Fruit fly (Drosophila melanogaster) whole organism, embryonic: ENCODE measurements around the gene beta'COP.

Experiments
- Atf6 ChIP-seq: fragments of 200-800 bp; sonication (Bioruptor generic); IDR thresholded peaks from 2 replicates; pipeline ENCODE4 v1.3.6; 2022; ENCODE audit warnings: missing biosample characterization, missing genetic modification characterization
- BtbVII ChIP-seq: fragments of 200-800 bp; sonication (Bioruptor generic); optimal IDR thresholded peaks from 3 replicates; lab custom pipeline; 2017; ENCODE audit warnings: missing biosample characterization, mild to moderate bottlenecking, missing genetic modification characterization
- CG10147 ChIP-seq: fragments of 200-800 bp; sonication (Bioruptor generic); optimal IDR thresholded peaks from 2 replicates; lab custom pipeline; 2019; ENCODE audit warnings: missing biosample characterization, mild to moderate bottlenecking, missing genetic modification characterization, moderate library complexity
- CG10274 ChIP-seq: fragments of 200-800 bp; sonication (Bioruptor generic); optimal IDR thresholded peaks from 3 replicates; lab custom pipeline; 2017; ENCODE audit warnings: missing biosample characterization, mild to moderate bottlenecking, missing genetic modification characterization
- CG12071 ChIP-seq: fragments of 200-800 bp; sonication (Bioruptor generic); optimal IDR thresholded peaks from 3 replicates; lab custom pipeline; 2018; ENCODE audit warnings: missing biosample characterization, mild to moderate bottlenecking, missing genetic modification characterization
- CG12155 ChIP-seq: fragments of 200-800 bp; sonication (Bioruptor generic); optimal IDR thresholded peaks from 3 replicates; lab custom pipeline; 2016; ENCODE audit warnings: missing biosample characterization, missing genetic modification characterization
- CG12236 ChIP-seq: fragments of 200-800 bp; sonication (Bioruptor generic); optimal IDR thresholded peaks from 2 replicates; lab custom pipeline; 2016; ENCODE audit warnings: missing biosample characterization, missing genetic modification characterization
- CG14441 ChIP-seq: fragments of 200-800 bp; sonication (Bioruptor generic); IDR thresholded peaks from 2 replicates; pipeline ENCODE4 v1.3.6; 2022; ENCODE audit warnings: missing biosample characterization, missing genetic modification characterization
- CG15479 ChIP-seq: fragments of 200-800 bp; sonication (Bioruptor generic); optimal IDR thresholded peaks from 3 replicates; lab custom pipeline; 2019; ENCODE audit warnings: missing biosample characterization, mild to moderate bottlenecking, missing genetic modification characterization, moderate library complexity
- CG15514 ChIP-seq: fragments of 200-800 bp; sonication (Bioruptor generic); optimal IDR thresholded peaks from 3 replicates; lab custom pipeline; 2017; ENCODE audit warnings: missing biosample characterization, missing genetic modification characterization, mild to moderate bottlenecking, moderate library complexity, missing genetic modification reagents
- CG1603 ChIP-seq: fragments of 200-800 bp; sonication (Bioruptor generic); optimal IDR thresholded peaks from 2 replicates; lab custom pipeline; 2019; ENCODE audit warnings: missing biosample characterization, mild to moderate bottlenecking, missing genetic modification characterization, moderate library complexity
- CG16815 ChIP-seq: fragments of 200-800 bp; sonication (Bioruptor generic); optimal IDR thresholded peaks from 3 replicates; lab custom pipeline; 2017; ENCODE audit warnings: missing biosample characterization, mild to moderate bottlenecking, missing genetic modification characterization
- CG33213 ChIP-seq: fragments of 200-800 bp; sonication (Bioruptor generic); optimal IDR thresholded peaks from 3 replicates; lab custom pipeline; 2016; ENCODE audit warnings: missing biosample characterization, missing genetic modification characterization
- CG34376 ChIP-seq: fragments of 200-800 bp; sonication (Bioruptor generic); optimal IDR thresholded peaks from 2 replicates; lab custom pipeline; 2018; ENCODE audit warnings: missing biosample characterization, mild to moderate bottlenecking, missing genetic modification characterization
- CG4360 ChIP-seq: fragments of 200-800 bp; sonication (Bioruptor generic); IDR thresholded peaks from 2 replicates; pipeline ENCODE4 v1.3.6; 2022; ENCODE audit warnings: missing biosample characterization, missing genetic modification characterization
- CG43689 ChIP-seq: fragments of 200-800 bp; sonication (Bioruptor generic); IDR thresholded peaks from 2 replicates; pipeline ENCODE4 v1.3.6; 2022; ENCODE audit warnings: missing biosample characterization, missing genetic modification characterization
- CG5245 ChIP-seq: fragments of 200-800 bp; sonication (Bioruptor generic); optimal IDR thresholded peaks from 3 replicates; lab custom pipeline; 2016; ENCODE audit warnings: missing biosample characterization, missing genetic modification characterization
- CG7271 ChIP-seq: fragments of 200-800 bp; sonication (Bioruptor generic); optimal IDR thresholded peaks from 2 replicates; lab custom pipeline; 2018; ENCODE audit warnings: missing biosample characterization, mild to moderate bottlenecking, missing genetic modification characterization, moderate library complexity
- CG7928 ChIP-seq: fragments of 200-800 bp; sonication (Bioruptor generic); optimal IDR thresholded peaks from 2 replicates; lab custom pipeline; 2017; ENCODE audit warnings: missing biosample characterization, mild to moderate bottlenecking, missing genetic modification characterization
- CG9876 ChIP-seq: fragments of 200-800 bp; sonication (Bioruptor generic); optimal IDR thresholded peaks from 2 replicates; lab custom pipeline; 2016; ENCODE audit warnings: missing biosample characterization, missing genetic modification characterization
- CHES-1-like ChIP-seq: fragments of 200-800 bp; sonication (Bioruptor generic); optimal IDR thresholded peaks from 2 replicates; lab custom pipeline; 2016; ENCODE audit warnings: missing biosample characterization, missing genetic modification characterization
- Dip2 ChIP-seq: fragments of 200-800 bp; sonication (Bioruptor generic); IDR thresholded peaks from 2 replicates; pipeline ENCODE4 v1.3.6; 2022; ENCODE audit warnings: missing biosample characterization, missing genetic modification characterization
- Gug ChIP-seq: fragments of 200-800 bp; sonication (Bioruptor generic); IDR thresholded peaks from 4 replicates; pipeline ENCODE4 v1.3.6; 2022; ENCODE audit warnings: missing biosample characterization, missing genetic modification characterization
- HHEX ChIP-seq: fragments of 200-800 bp; sonication (Bioruptor generic); optimal IDR thresholded peaks from 3 replicates; lab custom pipeline; 2017; ENCODE audit warnings: missing biosample characterization, mild to moderate bottlenecking, missing genetic modification characterization, missing genetic modification reagents
- HmgZ ChIP-seq: fragments of 200-800 bp; sonication (Bioruptor generic); optimal IDR thresholded peaks from 2 replicates; lab custom pipeline; 2018; ENCODE audit warnings: missing biosample characterization, mild to moderate bottlenecking, missing genetic modification characterization
- Hr3 ChIP-seq: fragments of 200-800 bp; sonication (Bioruptor generic); optimal IDR thresholded peaks from 3 replicates; lab custom pipeline; 2016; ENCODE audit warnings: missing biosample characterization, missing genetic modification characterization
- Hr39 ChIP-seq: fragments of >200 bp; optimal IDR thresholded peaks from 2 replicates; lab custom pipeline; 2017
- MBD-R2 ChIP-seq: fragments of 200-800 bp; sonication (Bioruptor generic); IDR thresholded peaks from 2 replicates; pipeline ENCODE4 v1.3.6; 2022; ENCODE audit warnings: missing biosample characterization, missing genetic modification characterization
- Neu2 ChIP-seq: fragments of 200-800 bp; sonication (Bioruptor generic); optimal IDR thresholded peaks from 3 replicates; lab custom pipeline; 2016; ENCODE audit warnings: missing biosample characterization, missing genetic modification characterization, borderline replicate concordance
- Nf-YC ChIP-seq: fragments of 200-800 bp; optimal IDR thresholded peaks from 3 replicates; lab custom pipeline; 2019; ENCODE audit warnings: missing biosample characterization, mild to moderate bottlenecking, missing genetic modification characterization, moderate library complexity
- Ravus ChIP-seq: fragments of 200-800 bp; sonication (Bioruptor generic); IDR thresholded peaks from 2 replicates; pipeline ENCODE4 v1.3.6; 2022; ENCODE audit warnings: missing biosample characterization, missing genetic modification characterization
- bigmax ChIP-seq: fragments of 200-800 bp; sonication (Bioruptor generic); optimal IDR thresholded peaks from 2 replicates; lab custom pipeline; 2018; ENCODE audit warnings: missing biosample characterization, mild to moderate bottlenecking, missing genetic modification characterization
- bowl ChIP-seq: fragments of 200-800 bp; sonication (Bioruptor generic); IDR thresholded peaks from 2 replicates; pipeline ENCODE4 v1.3.6; 2022; ENCODE audit warnings: missing biosample characterization, missing genetic modification characterization
- crp ChIP-seq, 2 experiments: fragments of 200-800 bp; sonication (Bioruptor generic); optimal IDR thresholded peaks; 2 replicates in 1 of 2; 3 replicates in 1 of 2; lab custom pipeline; 2017; ENCODE audit warnings: missing biosample characterization in 2 of 2, missing genetic modification characterization in 2 of 2, mild to moderate bottlenecking in 1 of 2, moderate library complexity in 1 of 2
- esg ChIP-seq: fragments of 200-800 bp; sonication (Bioruptor generic); conservative IDR thresholded peaks from 2 replicates; pipeline ENCODE4 v1.3.6; 2022; ENCODE audit warnings: missing biosample characterization, missing genetic modification characterization
- fd3F ChIP-seq: fragments of 200-800 bp; sonication (Bioruptor generic); optimal IDR thresholded peaks from 2 replicates; lab custom pipeline; 2018; ENCODE audit warnings: missing biosample characterization, mild to moderate bottlenecking, missing genetic modification characterization, moderate library complexity
- gcm ChIP-seq: fragments of 200-800 bp; sonication (Bioruptor generic); optimal IDR thresholded peaks from 2 replicates; lab custom pipeline; 2019; ENCODE audit warnings: missing biosample characterization, mild to moderate bottlenecking, missing genetic modification characterization, moderate library complexity
- gem ChIP-seq: fragments of 200-800 bp; sonication (Bioruptor generic); optimal IDR thresholded peaks from 2 replicates; lab custom pipeline; 2019; ENCODE audit warnings: missing biosample characterization, mild to moderate bottlenecking, missing genetic modification characterization, moderate library complexity
- knrl ChIP-seq: fragments of 200-800 bp; sonication (Bioruptor generic); IDR thresholded peaks from 3 replicates; pipeline ENCODE4 v1.3.6; 2022; ENCODE audit warnings: missing biosample characterization, missing genetic modification characterization; ENCODE audit not compliant: partially characterized antibody
- mld ChIP-seq: fragments of 200-800 bp; sonication (Bioruptor generic); IDR thresholded peaks from 3 replicates; pipeline ENCODE4 v1.3.6; 2022; ENCODE audit warnings: missing biosample characterization, missing genetic modification characterization; ENCODE audit not compliant: partially characterized antibody
- pita ChIP-seq: fragments of 200-800 bp; sonication (Bioruptor generic); optimal IDR thresholded peaks from 2 replicates; lab custom pipeline; 2017; ENCODE audit warnings: missing biosample characterization, mild to moderate bottlenecking, missing genetic modification characterization
- sc ChIP-seq, 3 experiments: fragments of >200 bp in 2 of 3; fragments of 200-800 bp in 1 of 3; sonication (Bioruptor generic) in 1 of 3; optimal IDR thresholded peaks; 2 replicates in 2 of 3; 3 replicates in 1 of 3; lab custom pipeline; 2017; ENCODE audit warnings: mild to moderate bottlenecking in 1 of 3, missing biosample characterization in 1 of 3, missing genetic modification characterization in 1 of 3, missing genetic modification reagents in 1 of 3
- schlank ChIP-seq: fragments of 200-800 bp; sonication (Bioruptor generic); optimal IDR thresholded peaks from 2 replicates; lab custom pipeline; 2018; ENCODE audit warnings: missing biosample characterization, mild to moderate bottlenecking, missing genetic modification characterization
- tgo ChIP-seq: fragments of 200-800 bp; sonication (Bioruptor generic); IDR thresholded peaks from 3 replicates; pipeline ENCODE4 v1.3.6; 2022; ENCODE audit warnings: missing biosample characterization, missing genetic modification characterization
- tin ChIP-seq: fragments of 200-800 bp; sonication (Bioruptor generic); optimal IDR thresholded peaks from 3 replicates; lab custom pipeline; 2016; ENCODE audit warnings: missing biosample characterization, missing genetic modification characterization
- yki ChIP-seq: fragments of >200 bp; optimal IDR thresholded peaks from 3 replicates; lab custom pipeline; 2018

Gene beta'COP

DNA sequence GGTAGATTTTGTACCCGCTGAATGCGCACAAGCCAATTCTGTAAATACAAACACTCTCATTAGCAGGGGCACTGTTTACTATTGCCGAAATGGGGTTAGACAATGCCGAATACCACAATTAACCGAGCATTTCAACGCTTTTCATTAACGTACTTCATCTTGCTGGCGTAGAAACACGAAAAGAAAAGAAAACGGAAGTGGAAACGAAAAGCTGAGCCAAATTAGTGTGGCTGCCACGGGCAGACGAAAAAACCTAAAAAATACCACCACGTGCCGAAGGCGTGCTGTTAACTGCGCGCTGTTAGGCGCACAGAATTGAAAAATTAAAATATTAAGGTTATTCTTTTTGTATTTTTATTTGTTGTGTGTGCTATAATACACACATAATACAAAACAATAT is 16.2 kb downstream of the beta'COP start, which contains the start of gene RpL24 (continued):
- TF ChIP-seq CG15479 (GFP tag; lab: Kevin White, UChicago), result peak; percentile 17
- peak; percentile 71 for TF ChIP-seq MBD-R2 (GFP tag; lab: Robert Waterston, UW)
- TF ChIP-seq CG15514, result peak; percentile 94
- peak; percentile 85 for TF ChIP-seq CHES-1-like (GFP tag; lab: Kevin White, UChicago)
- TF ChIP-seq CG1603 (tag; lab: Kevin White, UChicago), result peak; percentile 85
- TF ChIP-seq yki (lab: Kevin White, UChicago), result no peak
- peak; percentile 88 for TF ChIP-seq gcm
- peak; percentile 75; the same call in 1 of the 2 replicates for TF ChIP-seq bowl (GFP tag; lab: Robert Waterston, UW)
- no peak for TF ChIP-seq Hr39
- TF ChIP-seq fd3F (GFP tag; lab: Kevin White, UChicago), result peak; percentile 79
- no peak for TF ChIP-seq esg
- TF ChIP-seq CG16815 (GFP tag; lab: Kevin White, UChicago), result peak; percentile 47
- TF ChIP-seq CG9876 (GFP tag; lab: Kevin White, UChicago), result peak; percentile 88
- no peak for TF ChIP-seq mld
- TF ChIP-seq Nf-YC (tag; lab: Kevin White, UChicago), result peak; percentile 78
- TF ChIP-seq knrl (GFP tag; lab: Robert Waterston, UW), result no peak; the same call in 2 of the 3 replicates
- peak; percentile 72 for TF ChIP-seq CG7928 (GFP tag; lab: Kevin White, UChicago)
- TF ChIP-seq CG12236, result peak; percentile 92
- peak; percentile 96 for TF ChIP-seq BtbVII
- peak; percentile 87 for TF ChIP-seq CG10274 (GFP tag; lab: Kevin White, UChicago)
- peak; percentile 27; the same call in 2 of the 4 replicates for TF ChIP-seq Gug (GFP tag; lab: Robert Waterston, UW)
- peak; percentile 86 for TF ChIP-seq CG43689
- no peak for TF ChIP-seq sc (optimal IDR thresholded peaks at IDR 0.05; lab: Kevin White, UChicago)
- peak; percentile 88 for TF ChIP-seq sc (GFP tag; optimal IDR thresholded peaks at IDR 0.05; lab: Kevin White, UChicago)
- TF ChIP-seq CG7271, result peak; percentile 98
- TF ChIP-seq Dip2 (GFP tag; lab: Robert Waterston, UW), result no peak
- TF ChIP-seq CG5245 (GFP tag; lab: Kevin White, UChicago), result peak; percentile 80
- TF ChIP-seq CG4360 (GFP tag; lab: Robert Waterston, UW), result peak; percentile 46
- peak; percentile 71 for TF ChIP-seq CG12155 (GFP tag; lab: Kevin White, UChicago)
- TF ChIP-seq Neu2, result no peak
- TF ChIP-seq CG14441 (GFP tag; lab: Robert Waterston, UW), result peak; percentile 69; the same call in 1 of the 2 replicates
- TF ChIP-seq, all 482 proteins: peak for 413

DNA sequence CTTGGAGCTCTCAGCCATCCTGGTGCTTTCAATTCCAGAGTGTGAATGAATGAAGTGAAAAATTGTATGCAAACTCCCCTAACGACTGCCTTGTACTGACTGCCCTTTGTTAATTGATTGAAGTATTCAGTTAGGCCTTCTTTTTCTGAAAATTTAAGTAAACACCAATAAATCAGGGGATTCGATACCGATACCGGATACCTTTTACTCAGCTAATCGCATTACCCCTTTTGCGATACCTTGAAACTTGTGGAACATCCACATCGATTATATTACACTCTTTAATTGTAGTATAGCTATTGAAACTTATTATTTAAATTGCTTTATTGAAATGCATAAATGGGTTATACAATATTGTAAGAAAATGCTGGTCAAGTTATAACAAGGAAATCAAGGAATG is 17.4 kb downstream of the beta'COP start, which contains the start of gene CG16957:
Gene CG16957, minus strand, starts transcription at position 101 of the 400 bp plus-strand sequence.
- TF ChIP-seq schlank (tag; lab: Kevin White, UChicago), result no peak
- no peak for TF ChIP-seq Ravus
- TF ChIP-seq yki (lab: Kevin White, UChicago), result no peak
- TF ChIP-seq Hr3 (GFP tag; lab: Kevin White, UChicago), result no peak
- TF ChIP-seq bigmax (GFP tag; lab: Kevin White, UChicago), result no peak
- TF ChIP-seq CG10147 (GFP tag; lab: Kevin White, UChicago), result no peak
- no peak for TF ChIP-seq CG12071 (GFP tag; lab: Kevin White, UChicago)
- TF ChIP-seq pita (GFP tag; lab: Kevin White, UChicago), result no peak
- TF ChIP-seq CG33213 (GFP tag; lab: Kevin White, UChicago), result no peak
- TF ChIP-seq crp (GFP tag; optimal IDR thresholded peaks at IDR 0.05; lab: Kevin White, UChicago), result no peak
- no peak for TF ChIP-seq tin
- TF ChIP-seq Atf6 (GFP tag; lab: Robert Waterston, UW), result no peak
- TF ChIP-seq tgo, result no peak
- TF ChIP-seq gem (tag; lab: Kevin White, UChicago), result no peak
- no peak for TF ChIP-seq CG34376 (GFP tag; lab: Kevin White, UChicago)
- TF ChIP-seq HHEX, result no peak
- TF ChIP-seq HmgZ (tag; lab: Kevin White, UChicago), result no peak
